Worm (Caenorhabditis elegans) whole organism, young adult: ENCODE data around the gene D1005.4.

ENCODE experiments used
- F33H1.4 ChIP-seq: fragments of 200-800 bp; sonication (Bioruptor generic); IDR thresholded peaks from 2 replicates; pipeline ENCODE4 v1.3.6; 2022; ENCODE audit warnings: missing genetic modification reagents, missing genetic modification characterization, missing compliant biosample characterization
- Y53F4B.3 ChIP-seq: fragments of 200-800 bp; sonication (Bioruptor generic); IDR thresholded peaks from 2 replicates; pipeline ENCODE4 v1.3.6; 2022; ENCODE audit warnings: missing genetic modification reagents, missing genetic modification characterization, missing compliant biosample characterization
- Y56A3A.18 ChIP-seq: fragments of 200-800 bp; sonication (Bioruptor generic); IDR thresholded peaks from 2 replicates; pipeline ENCODE4 v1.3.6; 2022; ENCODE audit warnings: missing genetic modification reagents, missing genetic modification characterization, missing compliant biosample characterization
- Y67H2A.10 ChIP-seq: fragments of 200-800 bp; sonication (Bioruptor generic); conservative IDR thresholded peaks from 2 replicates; pipeline ENCODE4 v1.3.6; 2022; ENCODE audit warnings: missing genetic modification reagents, missing genetic modification characterization, missing compliant biosample characterization
- chd-7 ChIP-seq: sonication (generic microtip); optimal IDR thresholded peaks from 2 replicates; lab custom pipeline; 2016; ENCODE audit warnings: mild to moderate bottlenecking, missing genetic modification characterization, moderate library complexity, missing compliant biosample characterization
- hlh-12 ChIP-seq: sonication (generic microtip); optimal IDR thresholded peaks from 2 replicates; lab custom pipeline; 2016; ENCODE audit warnings: missing genetic modification characterization, missing compliant biosample characterization
- hmg-20 ChIP-seq: fragments of 200-800 bp; sonication (Bioruptor generic); IDR thresholded peaks from 2 replicates; pipeline ENCODE4 v1.3.6; 2022; ENCODE audit warnings: missing genetic modification reagents, missing genetic modification characterization, missing compliant biosample characterization
- pha-4 ChIP-seq: fragments of 150-350 bp; sonication (generic microtip); optimal IDR thresholded peaks from 2 replicates; lab custom pipeline; 2014; ENCODE audit warnings: missing biosample characterization, missing genetic modification reagents, missing genetic modification characterization
- rcor-1 ChIP-seq: fragments of 200-800 bp; sonication (Bioruptor generic); IDR thresholded peaks from 2 replicates; pipeline ENCODE4 v1.3.6; 2022; ENCODE audit warnings: missing genetic modification reagents, missing genetic modification characterization, missing compliant biosample characterization

- TF ChIP-seq rcor-1 (GFP tag; lab: Robert Waterston, UW) (no peak), hmg-20 (GFP tag; lab: Robert Waterston, UW) (no peak), Y56A3A.18 (GFP tag; lab: Robert Waterston, UW) (no peak), Y53F4B.3 (GFP tag; lab: Robert Waterston, UW) (no peak), F33H1.4 (GFP tag; lab: Robert Waterston, UW) (no peak), chd-7 (tag; lab: Kevin White, UChicago) (no peak), hlh-12 (no peak), Y67H2A.10 (GFP tag; lab: Robert Waterston, UW) (no peak), pha-4 (no peak)
These were observed 6.4 kb downstream of the D1005.4 start, which contains the start of gene acly-1 for ce11 chrX:1479190-1479589.
